Fruit fly (Drosophila melanogaster) whole organism, embryonic: ENCODE data around the gene ppk24.
A peak's percentile ranks its signal among the peaks of the same experiment; 100 is the strongest.

Experiments
- Adf1 ChIP-seq: fragments of 200-800 bp; sonication (Bioruptor generic); IDR thresholded peaks from 2 replicates; pipeline ENCODE4 v1.3.6; 2022; ENCODE audit warnings: missing biosample characterization, missing genetic modification characterization
- Blimp-1 ChIP-seq: fragments of 200-800 bp; sonication (Bioruptor generic); optimal IDR thresholded peaks from 3 replicates; lab custom pipeline; 2018; ENCODE audit warnings: missing biosample characterization, missing genetic modification characterization, mild to moderate bottlenecking, moderate library complexity, missing genetic modification reagents
- CG10209 ChIP-seq: fragments of 200-800 bp; sonication (Bioruptor generic); optimal IDR thresholded peaks from 3 replicates; lab custom pipeline; 2017; ENCODE audit warnings: missing biosample characterization, mild to moderate bottlenecking, missing genetic modification characterization, missing genetic modification reagents
- CG10274 ChIP-seq: fragments of 200-800 bp; sonication (Bioruptor generic); optimal IDR thresholded peaks from 3 replicates; lab custom pipeline; 2017; ENCODE audit warnings: missing biosample characterization, mild to moderate bottlenecking, missing genetic modification characterization
- CG10462 ChIP-seq: fragments of 200-800 bp; sonication (Bioruptor generic); optimal IDR thresholded peaks from 2 replicates; lab custom pipeline; 2016; ENCODE audit warnings: missing biosample characterization, missing genetic modification characterization
- CG10543 ChIP-seq: fragments of 200-800 bp; sonication (Bioruptor generic); optimal IDR thresholded peaks from 3 replicates; lab custom pipeline; 2017; ENCODE audit warnings: missing biosample characterization, mild to moderate bottlenecking, missing genetic modification characterization, moderate library complexity
- CG10565 ChIP-seq: fragments of 200-800 bp; sonication (Bioruptor generic); optimal IDR thresholded peaks from 3 replicates; lab custom pipeline; 2016; ENCODE audit warnings: missing biosample characterization, mild to moderate bottlenecking, missing genetic modification characterization
- CG12219 ChIP-seq: fragments of 200-800 bp; sonication (Bioruptor generic); optimal IDR thresholded peaks from 3 replicates; lab custom pipeline; 2018; ENCODE audit warnings: missing biosample characterization, mild to moderate bottlenecking, missing genetic modification characterization
- CG13123 ChIP-seq: fragments of 200-800 bp; sonication (Bioruptor generic); optimal IDR thresholded peaks from 2 replicates; lab custom pipeline; 2016; ENCODE audit warnings: missing biosample characterization, missing genetic modification characterization
- CG14860 ChIP-seq: fragments of 200-800 bp; sonication (Bioruptor generic); IDR thresholded peaks from 3 replicates; pipeline ENCODE4 v1.3.6; 2022; ENCODE audit warnings: missing biosample characterization, missing genetic modification characterization; ENCODE audit not compliant: partially characterized antibody
- CG1529 ChIP-seq: fragments of 200-800 bp; sonication (Bioruptor generic); optimal IDR thresholded peaks from 3 replicates; lab custom pipeline; 2018; ENCODE audit warnings: missing biosample characterization, missing genetic modification characterization
- CG17186 ChIP-seq: fragments of 200-800 bp; sonication (Bioruptor generic); optimal IDR thresholded peaks from 3 replicates; lab custom pipeline; 2017; ENCODE audit warnings: missing biosample characterization, missing genetic modification reagents, missing genetic modification characterization
- CG17359 ChIP-seq: fragments of 200-800 bp; sonication (Bioruptor generic); optimal IDR thresholded peaks from 3 replicates; lab custom pipeline; 2018; ENCODE audit warnings: missing biosample characterization, mild to moderate bottlenecking, missing genetic modification characterization, moderate library complexity
- CG18619 ChIP-seq: fragments of 200-800 bp; sonication (Bioruptor generic); optimal IDR thresholded peaks from 3 replicates; lab custom pipeline; 2017; ENCODE audit warnings: missing biosample characterization, mild to moderate bottlenecking, missing genetic modification characterization
- CG2129 ChIP-seq: fragments of 200-800 bp; sonication (Bioruptor generic); IDR thresholded peaks from 2 replicates; pipeline ENCODE4 v1.3.6; 2022; ENCODE audit warnings: missing biosample characterization, missing genetic modification characterization; ENCODE audit not compliant: partially characterized antibody
- CG34224 ChIP-seq: fragments of 200-800 bp; sonication (Bioruptor generic); IDR thresholded peaks from 3 replicates; pipeline ENCODE4 v1.3.6; 2022; ENCODE audit warnings: missing biosample characterization, missing genetic modification characterization; ENCODE audit not compliant: partially characterized antibody
- CG4360 ChIP-seq: fragments of 200-800 bp; sonication (Bioruptor generic); IDR thresholded peaks from 2 replicates; pipeline ENCODE4 v1.3.6; 2022; ENCODE audit warnings: missing biosample characterization, missing genetic modification characterization
- CG5245 ChIP-seq: fragments of 200-800 bp; sonication (Bioruptor generic); optimal IDR thresholded peaks from 3 replicates; lab custom pipeline; 2016; ENCODE audit warnings: missing biosample characterization, missing genetic modification characterization
- CG5953 ChIP-seq: fragments of 200-800 bp; sonication (Bioruptor generic); IDR thresholded peaks from 2 replicates; pipeline ENCODE4 v1.3.6; 2022; ENCODE audit warnings: missing biosample characterization, missing genetic modification characterization
- CG8089 ChIP-seq: fragments of 200-800 bp; sonication (Bioruptor generic); optimal IDR thresholded peaks from 3 replicates; lab custom pipeline; 2016; ENCODE audit warnings: missing biosample characterization, missing genetic modification characterization
- CG8290 ChIP-seq, 3 experiments: fragments of 200-800 bp; sonication (Bioruptor generic); optimal IDR thresholded peaks; 2 replicates each; lab custom pipeline; 2016 to 2019; ENCODE audit warnings: missing biosample characterization in 3 of 3, missing genetic modification characterization in 3 of 3, mild to moderate bottlenecking in 2 of 3, moderate library complexity in 1 of 3
- CG8388 ChIP-seq: fragments of 200-800 bp; sonication (Bioruptor generic); optimal IDR thresholded peaks from 2 replicates; lab custom pipeline; 2019; ENCODE audit warnings: missing biosample characterization, mild to moderate bottlenecking, missing genetic modification characterization, moderate library complexity
- CTCF ChIP-seq: fragments of 200-800 bp; sonication (Bioruptor generic); optimal IDR thresholded peaks from 2 replicates; lab custom pipeline; 2017; ENCODE audit warnings: missing biosample characterization, mild to moderate bottlenecking, missing genetic modification characterization, moderate library complexity
- Ets97D ChIP-seq: fragments of 200-800 bp; sonication (Bioruptor generic); optimal IDR thresholded peaks from 3 replicates; lab custom pipeline; 2016; ENCODE audit warnings: missing biosample characterization, missing genetic modification characterization
- Fer3 ChIP-seq: fragments of 200-800 bp; sonication (Bioruptor generic); optimal IDR thresholded peaks from 2 replicates; lab custom pipeline; 2018; ENCODE audit warnings: missing biosample characterization, mild to moderate bottlenecking, missing genetic modification characterization, moderate library complexity
- Hmx ChIP-seq: fragments of 200-800 bp; sonication (Bioruptor generic); optimal IDR thresholded peaks from 2 replicates; lab custom pipeline; 2016; ENCODE audit warnings: missing biosample characterization, missing genetic modification characterization
- MESR4 ChIP-seq: fragments of 200-800 bp; sonication (Bioruptor generic); optimal IDR thresholded peaks from 2 replicates; lab custom pipeline; 2018; ENCODE audit warnings: missing biosample characterization, mild to moderate bottlenecking, missing genetic modification characterization, moderate library complexity
- YL-1 ChIP-seq: fragments of 200-800 bp; sonication (Bioruptor generic); optimal IDR thresholded peaks from 3 replicates; lab custom pipeline; 2017; ENCODE audit warnings: missing biosample characterization, mild to moderate bottlenecking, missing genetic modification characterization
- abd-A ChIP-seq: fragments of 200-800 bp; sonication (Bioruptor generic); optimal IDR thresholded peaks from 3 replicates; lab custom pipeline; 2019; ENCODE audit warnings: missing biosample characterization, mild to moderate bottlenecking, missing genetic modification characterization, moderate library complexity
- bbx ChIP-seq: fragments of 200-800 bp; sonication (Bioruptor generic); IDR thresholded peaks from 2 replicates; pipeline ENCODE4 v1.3.6; 2022; ENCODE audit warnings: missing biosample characterization, missing genetic modification characterization; ENCODE audit not compliant: partially characterized antibody
- disco-r ChIP-seq: fragments of 200-800 bp; sonication (Bioruptor generic); optimal IDR thresholded peaks from 2 replicates; lab custom pipeline; 2016; ENCODE audit warnings: missing biosample characterization, missing genetic modification characterization
- dmrt99B ChIP-seq: fragments of 200-800 bp; sonication (Bioruptor generic); optimal IDR thresholded peaks from 2 replicates; lab custom pipeline; 2018; ENCODE audit warnings: missing biosample characterization, mild to moderate bottlenecking, missing genetic modification characterization, moderate library complexity
- ems ChIP-seq: fragments of 200-800 bp; sonication (Bioruptor generic); optimal IDR thresholded peaks from 3 replicates; lab custom pipeline; 2016; ENCODE audit warnings: missing biosample characterization, missing genetic modification characterization
- fd96Cb ChIP-seq: fragments of 200-800 bp; sonication (Bioruptor generic); optimal IDR thresholded peaks from 2 replicates; lab custom pipeline; 2018; ENCODE audit warnings: missing biosample characterization, mild to moderate bottlenecking, missing genetic modification characterization, moderate library complexity
- h ChIP-seq: fragments of >200 bp; optimal IDR thresholded peaks from 2 replicates; lab custom pipeline; 2017
- jumu ChIP-seq: fragments of 200-800 bp; sonication (Bioruptor generic); optimal IDR thresholded peaks from 3 replicates; lab custom pipeline; 2016; ENCODE audit warnings: missing biosample characterization, missing genetic modification characterization
- ken ChIP-seq: fragments of 200-800 bp; sonication (Bioruptor generic); IDR thresholded peaks from 3 replicates; pipeline ENCODE4 v1.3.6; 2022; ENCODE audit warnings: missing biosample characterization, missing genetic modification characterization
- lbe ChIP-seq: fragments of 200-800 bp; sonication (Bioruptor generic); optimal IDR thresholded peaks from 2 replicates; lab custom pipeline; 2016; ENCODE audit warnings: missing biosample characterization, mild to moderate bottlenecking, missing genetic modification characterization
- nmo ChIP-seq: fragments of 200-800 bp; sonication (Bioruptor generic); optimal IDR thresholded peaks from 2 replicates; lab custom pipeline; 2018; ENCODE audit warnings: missing biosample characterization, mild to moderate bottlenecking, missing genetic modification characterization, moderate library complexity
- pzg ChIP-seq: fragments of 200-800 bp; sonication (Bioruptor generic); optimal IDR thresholded peaks from 3 replicates; lab custom pipeline; 2018; ENCODE audit warnings: missing biosample characterization, mild to moderate bottlenecking, missing genetic modification characterization, moderate library complexity
- schlank ChIP-seq: fragments of 200-800 bp; sonication (Bioruptor generic); optimal IDR thresholded peaks from 2 replicates; lab custom pipeline; 2018; ENCODE audit warnings: missing biosample characterization, mild to moderate bottlenecking, missing genetic modification characterization
- sd ChIP-seq: fragments of 200-800 bp; sonication (Bioruptor generic); optimal IDR thresholded peaks from 3 replicates; lab custom pipeline; 2018; ENCODE audit warnings: missing biosample characterization, mild to moderate bottlenecking, missing genetic modification characterization, moderate library complexity
- sna ChIP-seq: fragments of 200-800 bp; sonication (Bioruptor generic); IDR thresholded peaks from 2 replicates; pipeline ENCODE4 v1.3.6; 2022; ENCODE audit warnings: missing biosample characterization, missing genetic modification characterization; ENCODE audit not compliant: partially characterized antibody
- sr ChIP-seq: fragments of 200-800 bp; sonication (Bioruptor generic); IDR thresholded peaks from 3 replicates; pipeline ENCODE4 v1.3.6; 2022; ENCODE audit warnings: missing biosample characterization, missing genetic modification characterization
- sug ChIP-seq: fragments of 200-800 bp; optimal IDR thresholded peaks from 2 replicates; lab custom pipeline; 2019; ENCODE audit warnings: missing biosample characterization, mild to moderate bottlenecking, missing genetic modification characterization, moderate library complexity
- trh ChIP-seq: fragments of 200-800 bp; sonication (Bioruptor generic); optimal IDR thresholded peaks from 2 replicates; lab custom pipeline; 2016; ENCODE audit warnings: missing biosample characterization, missing genetic modification characterization
- tup ChIP-seq: fragments of 200-800 bp; sonication (Bioruptor generic); optimal IDR thresholded peaks from 2 replicates; lab custom pipeline; 2016; ENCODE audit warnings: missing biosample characterization, mild to moderate bottlenecking, missing genetic modification characterization, moderate library complexity
- twi ChIP-seq: fragments of 200-800 bp; optimal IDR thresholded peaks from 2 replicates; lab custom pipeline; 2019; ENCODE audit warnings: missing biosample characterization, mild to moderate bottlenecking, missing genetic modification characterization, moderate library complexity
- unpg ChIP-seq: fragments of 200-800 bp; sonication (Bioruptor generic); optimal IDR thresholded peaks from 3 replicates; lab custom pipeline; 2018; ENCODE audit warnings: missing biosample characterization, mild to moderate bottlenecking, missing genetic modification characterization, moderate library complexity
- vfl ChIP-seq: fragments of 200-800 bp; sonication (Bioruptor generic); optimal IDR thresholded peaks from 2 replicates; lab custom pipeline; 2016; ENCODE audit warnings: missing biosample characterization, missing genetic modification characterization
- wek ChIP-seq: fragments of 200-800 bp; sonication (Bioruptor generic); optimal IDR thresholded peaks from 3 replicates; lab custom pipeline; 2018; ENCODE audit warnings: missing biosample characterization, mild to moderate bottlenecking, missing genetic modification characterization, moderate library complexity

Gene ppk24

DNA sequence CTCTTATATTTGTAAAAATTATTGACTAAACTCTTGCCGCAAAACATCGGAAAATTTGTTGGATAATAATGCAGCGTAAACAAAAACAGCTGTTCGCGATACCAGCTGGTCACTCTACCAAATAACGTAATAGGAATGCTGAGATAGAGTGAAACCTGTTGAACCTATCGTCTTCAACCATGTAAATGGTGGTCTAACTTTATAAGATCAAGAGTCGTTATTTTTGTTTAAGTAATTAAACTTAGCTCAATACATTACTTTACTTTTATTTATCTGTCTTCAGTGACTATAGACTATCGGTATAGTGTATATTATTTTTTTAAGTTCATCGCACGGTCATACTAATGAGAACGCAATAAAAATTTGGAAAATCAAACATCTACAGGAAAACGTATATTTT, 10.7 kb upstream of the ppk24 start, which contains the start of the genes CG1750 and spn-F (continued):
- no peak for TF ChIP-seq sr
- TF ChIP-seq tup = no peak
- TF ChIP-seq pzg (GFP tag; lab: Kevin White, UChicago) = peak; percentile 61
- no peak for TF ChIP-seq Hmx
- peak; percentile 48; the same call in 1 of the 2 replicates for TF ChIP-seq bbx
- TF ChIP-seq CG4360 (GFP tag; lab: Robert Waterston, UW) = no peak
- no peak for TF ChIP-seq CG10462 (GFP tag; lab: Kevin White, UChicago)
- no peak for TF ChIP-seq CG8089
- no peak for TF ChIP-seq dmrt99B (tag; lab: Kevin White, UChicago)
- no peak for TF ChIP-seq CG1529
- TF ChIP-seq MESR4 (GFP tag; lab: Kevin White, UChicago) = no peak
- no peak for TF ChIP-seq unpg (GFP tag; lab: Kevin White, UChicago)
- TF ChIP-seq CG10209 (GFP tag; lab: Kevin White, UChicago) = no peak
- TF ChIP-seq CG12219 = no peak
- peak; percentile 43 for TF ChIP-seq YL-1
- no peak for TF ChIP-seq schlank (tag; lab: Kevin White, UChicago)
- peak; percentile 13 for TF ChIP-seq sug
- no peak for TF ChIP-seq CG8388 (GFP tag; lab: Kevin White, UChicago)
- TF ChIP-seq CG10565 (GFP tag; lab: Kevin White, UChicago) = no peak
- TF ChIP-seq CG5953 (GFP tag; lab: Robert Waterston, UW) = no peak
- peak; percentile 56; the same call in 1 of the 2 replicates for TF ChIP-seq CG2129 (GFP tag; lab: Robert Waterston, UW)
- no peak for TF ChIP-seq abd-A (tag; lab: Kevin White, UChicago)
- peak; percentile 85 for TF ChIP-seq sna (GFP tag; lab: Robert Waterston, UW)
- TF ChIP-seq lbe = no peak
- no peak for TF ChIP-seq CG10274 (GFP tag; lab: Kevin White, UChicago)
- TF ChIP-seq fd96Cb (tag; lab: Kevin White, UChicago) = no peak
- no peak for TF ChIP-seq CG18619
- TF ChIP-seq CG13123 (GFP tag; lab: Kevin White, UChicago) = no peak
- TF ChIP-seq CG17186 (GFP tag; lab: Kevin White, UChicago) = no peak
- TF ChIP-seq CG5245 (GFP tag; lab: Kevin White, UChicago) = no peak
- no peak for TF ChIP-seq Fer3 (tag; lab: Kevin White, UChicago)
- peak; percentile 1 for TF ChIP-seq CTCF (GFP tag; lab: Kevin White, UChicago)
- TF ChIP-seq trh (GFP tag; lab: Kevin White, UChicago) = no peak
- peak; percentile 49; the same call in 2 of the 3 replicates for TF ChIP-seq CG34224 (GFP tag; lab: Robert Waterston, UW)
- TF ChIP-seq h (lab: Kevin White, UChicago) = no peak
- TF ChIP-seq Ets97D (GFP tag; lab: Kevin White, UChicago) = no peak
- TF ChIP-seq disco-r (GFP tag; lab: Kevin White, UChicago) = no peak
- no peak for TF ChIP-seq CG8290 (GFP tag; optimal IDR thresholded peaks at IDR 0.05; lab: Kevin White, UChicago)
- no peak for TF ChIP-seq CG8290 (tag; optimal IDR thresholded peaks at IDR 0.05; lab: Kevin White, UChicago)
- TF ChIP-seq vfl (GFP tag; lab: Kevin White, UChicago) = no peak
- TF ChIP-seq Blimp-1 (GFP tag; lab: Kevin White, UChicago) = no peak
- TF ChIP-seq wek = no peak
- TF ChIP-seq CG17359 (tag; lab: Kevin White, UChicago) = no peak
- no peak for TF ChIP-seq ems (GFP tag; lab: Kevin White, UChicago)
- TF ChIP-seq ken (GFP tag; lab: Robert Waterston, UW) = no peak
- TF ChIP-seq Adf1 (GFP tag; lab: Robert Waterston, UW) = no peak
- no peak for TF ChIP-seq jumu (GFP tag; lab: Kevin White, UChicago)
- no peak for TF ChIP-seq sd (tag; lab: Kevin White, UChicago)
- no peak for TF ChIP-seq CG10543 (GFP tag; lab: Kevin White, UChicago)
- TF ChIP-seq CG14860 = peak; percentile 49; the same call in 2 of the 3 replicates
- no peak for TF ChIP-seq twi
- peak; percentile 32 for TF ChIP-seq nmo (GFP tag; lab: Kevin White, UChicago)
